Worm (Caenorhabditis elegans): ENCODE results near the gene srx-113.

- no peak for TF ChIP-seq klf-2 (GFP tag; conservative IDR thresholded peaks at IDR 0.05)
- no peak for TF ChIP-seq ztf-29 (GFP tag; IDR thresholded peaks at IDR 0.05)
- 0 out of 2 replicates have a peak, but pooled peaks have one; percentile 61 for TF ChIP-seq ztf-23 (GFP tag; IDR thresholded peaks at IDR 0.05)
- no peak for TF ChIP-seq T22C8.4 (GFP tag; IDR thresholded peaks at IDR 0.05)
- TF ChIP-seq ref-1 (GFP tag; conservative IDR thresholded peaks at IDR 0.05) = no peak
- TF ChIP-seq cog-1 (tag; optimal IDR thresholded peaks at IDR 0.05) = no peak
- 0 out of 2 replicates have a peak, but pooled peaks have one; percentile 14 for TF ChIP-seq flt-1 (GFP tag; IDR thresholded peaks at IDR 0.05)
Measured at ce11 chrV:12633046-12633445, 1.1 kb upstream of the srx-113 start.

Data from whole organism, midembryonic.